Fruit fly (Drosophila melanogaster): ENCODE results near the gene CG46306.

Gene CG46306

dm6 chrX:16787416-16787900 is 47.9 kb downstream of the CG46306 start (continued):
- TF ChIP-seq Sox102F (GFP tag; optimal IDR thresholded peaks at IDR 0.05): no peak
- TF ChIP-seq lov (optimal IDR thresholded peaks at IDR 0.05): no peak
- no peak for TF ChIP-seq lov (GFP tag; IDR thresholded peaks at IDR 0.05)
- no peak for TF ChIP-seq jing (GFP tag; optimal IDR thresholded peaks at IDR 0.05)
- no peak for TF ChIP-seq sisA (GFP tag; IDR thresholded peaks at IDR 0.05)
- no peak for TF ChIP-seq tap (tag; optimal IDR thresholded peaks at IDR 0.05)
- peak; percentile 67; the same call in 2 of the 4 replicates for TF ChIP-seq Dll (GFP tag; IDR thresholded peaks at IDR 0.05; ENCODE audit: partially characterized antibody)
- peak; percentile 25 for TF ChIP-seq CG14710 (tag; optimal IDR thresholded peaks at IDR 0.05)
- no peak for TF ChIP-seq crol (GFP tag; IDR thresholded peaks at IDR 0.05)
- peak; percentile 44; the same call in 1 of the 2 replicates for TF ChIP-seq CG2129 (GFP tag; IDR thresholded peaks at IDR 0.05; ENCODE audit: partially characterized antibody)
- TF ChIP-seq zfh2 (GFP tag; optimal IDR thresholded peaks at IDR 0.05): no peak
- no peak for TF ChIP-seq esg (GFP tag; conservative IDR thresholded peaks at IDR 0.05)
- no peak for TF ChIP-seq CG43689 (GFP tag; IDR thresholded peaks at IDR 0.05)
- TF ChIP-seq Atf3 (GFP tag; optimal IDR thresholded peaks at IDR 0.05): no peak
- TF ChIP-seq CG17328 (GFP tag; IDR thresholded peaks at IDR 0.05): no peak

dm6 chrX:16786860-16787415 is 48.4 kb downstream of the CG46306 start, which contains the start of the genes CG9609 and Sap30:
Gene CG9609 (minus strand): TSS chrX:16787008.
Gene Sap30 (plus strand): TSS chrX:16787283.
- TF ChIP-seq CG9437 (GFP tag; optimal IDR thresholded peaks at IDR 0.05) (peak; percentile 43), Drgx (GFP tag; IDR thresholded peaks at IDR 0.05) (no peak), vnd (GFP tag; IDR thresholded peaks at IDR 0.05; ENCODE audit: partially characterized antibody) (no peak), CG6765 (GFP tag; optimal IDR thresholded peaks at IDR 0.05) (no peak), tio (GFP tag; optimal IDR thresholded peaks at IDR 0.05) (no peak), Myb (GFP tag; optimal IDR thresholded peaks at IDR 0.05) (peak; percentile 66), CrebB (tag; optimal IDR thresholded peaks at IDR 0.05) (no peak), D19B (GFP tag; optimal IDR thresholded peaks at IDR 0.05) (no peak), CG8359 (GFP tag; optimal IDR thresholded peaks at IDR 0.05; ENCODE audit: borderline replicate concordance) (no peak), vvl (GFP tag; IDR thresholded peaks at IDR 0.05) (0 out of 2 replicates have a peak, but pooled peaks have one; percentile 30), maf-S (GFP tag; optimal IDR thresholded peaks at IDR 0.05) (no peak), CG18262 (tag; optimal IDR thresholded peaks at IDR 0.05) (no peak), CG12071 (GFP tag; optimal IDR thresholded peaks at IDR 0.05) (no peak), Dek (tag; optimal IDR thresholded peaks at IDR 0.05) (peak; percentile 17), da (GFP tag; optimal IDR thresholded peaks at IDR 0.05) (no peak), CG9215 (GFP tag; IDR thresholded peaks at IDR 0.05) (no peak), odd (GFP tag; optimal IDR thresholded peaks at IDR 0.05) (no peak), Kr (GFP tag; optimal IDR thresholded peaks at IDR 0.05) (no peak), CG11695 (GFP tag; IDR thresholded peaks at IDR 0.05) (no peak), zf30C (GFP tag; optimal IDR thresholded peaks at IDR 0.05) (no peak), sens (GFP tag) (peak; percentile 83), fd64A (GFP tag; optimal IDR thresholded peaks at IDR 0.05) (no peak), nom (GFP tag; optimal IDR thresholded peaks at IDR 0.05) (no peak), ap (GFP tag; IDR thresholded peaks at IDR 0.05) (no peak), sim (GFP tag; IDR thresholded peaks at IDR 0.05) (no peak), Tbp (GFP tag; optimal IDR thresholded peaks at IDR 0.05) (no peak), CG17186 (GFP tag; optimal IDR thresholded peaks at IDR 0.05) (no peak), oc (tag; optimal IDR thresholded peaks at IDR 0.05) (no peak), CG33557 (GFP tag; optimal IDR thresholded peaks at IDR 0.05) (no peak), hth (optimal IDR thresholded peaks at IDR 0.05) (no peak), MBD-R2 (GFP tag; IDR thresholded peaks at IDR 0.05) (peak; percentile 35; the same call in 1 of the 2 replicates), row (GFP tag; IDR thresholded peaks at IDR 0.05) (peak; percentile 48), CG11085 (GFP tag; IDR thresholded peaks at IDR 0.05) (no peak), Doc2 (GFP tag; IDR thresholded peaks at IDR 0.05) (no peak), trem (tag; optimal IDR thresholded peaks at IDR 0.05) (no peak), CG12104 (GFP tag; optimal IDR thresholded peaks at IDR 0.05) (no peak)

All from whole organism, embryonic.